Worm (Caenorhabditis elegans) whole organism, L2 larva: ENCODE results near the gene ras-1.

Experiments used
- aly-2 ChIP-seq: fragments of 150-350 bp; optimal IDR thresholded peaks from 2 replicates; lab custom pipeline; 2014; ENCODE audit warnings: missing biosample characterization, missing genetic modification characterization
- ama-1 ChIP-seq: fragments of 150-350 bp; optimal IDR thresholded peaks from 2 replicates; lab custom pipeline; 2018; ENCODE audit warnings: inconsistent platforms
- blmp-1 ChIP-seq: sonication (generic microtip); optimal IDR thresholded peaks from 2 replicates; lab custom pipeline; 2017; ENCODE audit warnings: missing genetic modification characterization, mild to moderate bottlenecking, missing compliant biosample characterization, antibody characterized with exemption, moderate library complexity; ENCODE audit not compliant: insufficient read depth
- gmeb-1 ChIP-seq: fragments of 150-350 bp; optimal IDR thresholded peaks from 2 replicates; lab custom pipeline; 2014; ENCODE audit warnings: missing biosample characterization, missing genetic modification characterization
- nhr-25 ChIP-seq: fragments of 150-350 bp; sonication (generic microtip); optimal IDR thresholded peaks from 3 replicates; lab custom pipeline; 2014; ENCODE audit warnings: missing biosample characterization, missing genetic modification characterization
- nhr-6 ChIP-seq: fragments of 150-350 bp; optimal IDR thresholded peaks from 2 replicates; lab custom pipeline; 2014; ENCODE audit warnings: missing biosample characterization, missing genetic modification characterization
- ztf-1 ChIP-seq: fragments of 200-800 bp; sonication (Bioruptor generic); conservative IDR thresholded peaks from 2 replicates; pipeline ENCODE4 v1.3.6; 2022; ENCODE audit warnings: missing genetic modification characterization, missing compliant biosample characterization

DNA sequence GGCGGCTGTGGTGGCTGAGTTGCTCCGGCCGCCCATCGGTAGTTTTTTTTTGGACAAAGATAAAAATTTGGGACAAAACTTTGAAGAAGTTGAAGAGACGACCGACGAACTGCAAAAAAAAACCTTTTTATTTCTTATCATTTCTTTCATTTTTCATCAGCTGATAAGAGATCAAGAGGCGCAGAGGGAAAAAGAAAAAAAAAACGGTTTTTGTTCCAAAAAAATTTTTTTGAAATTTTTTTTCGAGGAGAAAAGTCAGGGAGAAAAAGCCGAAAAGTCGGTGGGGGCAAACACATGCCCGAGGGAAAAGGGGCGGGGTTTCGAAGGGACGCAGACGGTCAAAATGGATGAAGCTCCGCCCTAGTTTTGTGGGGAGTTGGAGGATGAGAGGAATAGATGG is at the start of gene ras-1:
- TF ChIP-seq ztf-1 (GFP tag; lab: Robert Waterston, UW) (no peak), blmp-1 (no peak), nhr-25 (tag; lab: Kevin White, UChicago) (no peak), ama-1 (no peak), aly-2 (no peak), gmeb-1 (tag; lab: Kevin White, UChicago) (no peak), nhr-6 (tag; lab: Kevin White, UChicago) (no peak)
